Fruit fly (Drosophila melanogaster): ENCODE results near the gene CG15011.

DNA sequence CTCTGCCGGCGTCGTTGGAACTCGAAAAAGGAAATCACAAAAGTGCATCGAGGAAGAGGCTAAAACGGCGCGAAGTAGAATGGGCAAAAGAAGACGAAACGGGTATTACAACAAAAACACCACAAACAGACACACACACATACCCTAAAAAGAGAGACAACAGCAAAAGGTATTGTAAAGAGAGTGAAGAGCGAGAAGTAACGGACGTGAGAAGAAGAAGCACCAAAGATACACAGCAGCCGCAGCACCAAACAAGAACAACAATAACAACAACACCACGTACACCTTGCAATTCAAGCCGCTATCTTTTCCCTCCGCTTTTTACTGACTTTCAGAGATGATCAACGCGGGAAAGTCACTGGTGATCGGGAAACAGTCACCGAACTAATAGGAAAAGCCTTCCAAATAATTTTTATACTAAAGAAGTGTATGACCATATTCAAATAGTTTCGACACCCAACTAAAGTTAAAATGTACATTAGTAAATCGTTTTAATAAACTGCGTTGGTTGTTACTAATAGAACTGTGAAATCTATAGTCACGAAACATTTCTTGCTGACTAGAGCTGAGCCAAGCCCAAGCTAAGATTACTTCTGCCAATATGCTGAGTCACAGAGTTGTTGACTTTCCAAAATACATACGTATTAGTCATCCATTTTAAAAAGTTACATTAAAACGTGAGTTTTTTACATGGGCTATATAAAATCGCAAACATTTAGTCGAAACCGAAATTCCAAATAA lies 6.7 kb downstream of the CG15011 start:
- TF ChIP-seq Ets98B (GFP tag; IDR thresholded peaks at IDR 0.05) (no peak), CG14655 (GFP tag; optimal IDR thresholded peaks at IDR 0.05) (no peak), CG9948 (tag; optimal IDR thresholded peaks at IDR 0.05) (no peak), CG17806 (tag; optimal IDR thresholded peaks at IDR 0.05) (no peak)

Data from whole organism, pupa.